Worm (Caenorhabditis elegans): ENCODE measurements around the gene srr-1.

- TF ChIP-seq ztf-4 (tag; optimal IDR thresholded peaks at IDR 0.05) = no peak
- no peak for TF ChIP-seq blmp-1 (tag; optimal IDR thresholded peaks at IDR 0.05; ENCODE audit: insufficient read depth)
Measured at ce11 chrV:13071052-13071451, 17.5 kb upstream of the srr-1 start, which contains the start of gene C34B4.3.

All from whole organism, L2 larva.